Fruit fly (Drosophila melanogaster): ENCODE measurements around the gene CG11369.

The CG11369 gene

dm6 chrX:7562622-7563021, 11.5 kb upstream of the CG11369 start:
- TF ChIP-seq CG30020 (tag; optimal IDR thresholded peaks at IDR 0.05) (no peak), sens (GFP tag) (peak; percentile 44), CG14014 (GFP tag; IDR thresholded peaks at IDR 0.05) (no peak), cwo (GFP tag; optimal IDR thresholded peaks at IDR 0.05) (no peak), Xrp1 (GFP tag; IDR thresholded peaks at IDR 0.05) (peak; percentile 12; the same call in 1 of the 2 replicates), CG17328 (GFP tag; IDR thresholded peaks at IDR 0.05) (0 out of 2 replicates have a peak, but pooled peaks have one; percentile 26), seq (GFP tag; IDR thresholded peaks at IDR 0.05) (no peak), Oaz (GFP tag; IDR thresholded peaks at IDR 0.05) (no peak)

dm6 chrX:7568320-7568719, 5.8 kb upstream of the CG11369 start:
- peak; percentile 58 for TF ChIP-seq sqz (GFP tag; optimal IDR thresholded peaks at IDR 0.05)
- TF ChIP-seq Deaf1 (tag; optimal IDR thresholded peaks at IDR 0.05) = peak; percentile 42
- TF ChIP-seq chinmo (GFP tag; IDR thresholded peaks at IDR 0.05; ENCODE audit: partially characterized antibody) = no peak
- no peak for TF ChIP-seq Dref (GFP tag; IDR thresholded peaks at IDR 0.05)
- TF ChIP-seq CG31441 (GFP tag; IDR thresholded peaks at IDR 0.05) = no peak
- peak; percentile 31 for TF ChIP-seq Abd-B (GFP tag; optimal IDR thresholded peaks at IDR 0.05)
- TF ChIP-seq sens (GFP tag) = peak; percentile 63
- TF ChIP-seq CG13894 (tag; optimal IDR thresholded peaks at IDR 0.05) = peak; percentile 13
- TF ChIP-seq Nf-YB (GFP tag; optimal IDR thresholded peaks at IDR 0.05) = peak; percentile 91
- peak; percentile 85 for TF ChIP-seq Nf-YC (tag; optimal IDR thresholded peaks at IDR 0.05)
- peak; percentile 53; the same call in 1 of the 2 replicates for TF ChIP-seq CG4360 (GFP tag; IDR thresholded peaks at IDR 0.05)

DNA sequence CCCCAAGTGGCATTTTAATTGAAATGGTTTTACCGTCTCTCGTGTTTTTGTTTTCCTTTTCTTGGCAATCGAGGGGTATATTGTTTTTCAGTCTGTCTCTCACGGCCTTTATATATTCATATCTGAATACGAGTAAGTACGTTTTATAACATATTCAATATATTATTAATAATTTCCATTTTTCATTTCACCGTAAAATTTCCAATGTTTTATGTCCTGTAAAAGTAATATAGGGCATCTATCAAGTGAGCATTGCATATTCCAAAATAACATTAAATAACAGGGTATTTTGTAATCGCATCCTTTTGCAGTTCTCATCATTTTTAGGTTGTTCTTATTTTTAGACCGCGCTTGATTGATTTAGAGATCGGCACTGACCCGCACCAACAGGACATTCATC, 4.4 kb upstream of the CG11369 start:
- TF ChIP-seq zfh1 (GFP tag; IDR thresholded peaks at IDR 0.05) = 0 out of 3 replicates have a peak, but pooled peaks have one; percentile 19
- no peak for TF ChIP-seq mld (GFP tag; IDR thresholded peaks at IDR 0.05; ENCODE audit: partially characterized antibody)
- no peak for TF ChIP-seq Asciz (GFP tag; optimal IDR thresholded peaks at IDR 0.05)
- TF ChIP-seq CG7987 (GFP tag; optimal IDR thresholded peaks at IDR 0.05) = no peak
- no peak for TF ChIP-seq pan (optimal IDR thresholded peaks at IDR 0.05)
- peak in 1 of 2 experiments; percentile 52 for TF ChIP-seq pan (GFP tag; optimal IDR thresholded peaks at IDR 0.05 in 1 of 2, IDR thresholded peaks at IDR 0.05 in 1 of 2)
- no peak for TF ChIP-seq CG13296 (GFP tag; optimal IDR thresholded peaks at IDR 0.05)
- TF ChIP-seq Max (GFP tag; optimal IDR thresholded peaks at IDR 0.05) = no peak
- no peak for TF ChIP-seq CG6813 (GFP tag; optimal IDR thresholded peaks at IDR 0.05)
- TF ChIP-seq CG9609 (GFP tag; optimal IDR thresholded peaks at IDR 0.05) = no peak
- no peak for TF ChIP-seq CG3163 (GFP tag; optimal IDR thresholded peaks at IDR 0.05)
- no peak for TF ChIP-seq Dbx (GFP tag; IDR thresholded peaks at IDR 0.05)
- no peak for TF ChIP-seq CG15514 (GFP tag; optimal IDR thresholded peaks at IDR 0.05)
- no peak for TF ChIP-seq Oli (tag; optimal IDR thresholded peaks at IDR 0.05)
- peak; percentile 11 for TF ChIP-seq D19A (tag; optimal IDR thresholded peaks at IDR 0.05)
- no peak for TF ChIP-seq CHES-1-like (GFP tag; optimal IDR thresholded peaks at IDR 0.05)
- peak; percentile 46 for TF ChIP-seq CG2712 (tag; optimal IDR thresholded peaks at IDR 0.05)
- no peak for TF ChIP-seq sc (optimal IDR thresholded peaks at IDR 0.05)
- no peak for TF ChIP-seq sc (GFP tag; optimal IDR thresholded peaks at IDR 0.05)
- TF ChIP-seq CG9727 (GFP tag; optimal IDR thresholded peaks at IDR 0.05) = peak; percentile 13
- TF ChIP-seq CG10543 (GFP tag; optimal IDR thresholded peaks at IDR 0.05) = no peak
- no peak for TF ChIP-seq Deaf1 (tag; optimal IDR thresholded peaks at IDR 0.05)
- TF ChIP-seq jigr1 (GFP tag; IDR thresholded peaks at IDR 0.05) = no peak
- no peak for TF ChIP-seq CG43689 (GFP tag; IDR thresholded peaks at IDR 0.05)
- no peak for TF ChIP-seq al (GFP tag; IDR thresholded peaks at IDR 0.05)
- no peak for TF ChIP-seq pros (GFP tag; optimal IDR thresholded peaks at IDR 0.05)
- TF ChIP-seq Awh (GFP tag; IDR thresholded peaks at IDR 0.05) = no peak
- no peak for TF ChIP-seq CG1529 (GFP tag; optimal IDR thresholded peaks at IDR 0.05)
- TF ChIP-seq B-H1 (GFP tag; IDR thresholded peaks at IDR 0.05) = no peak
- no peak for TF ChIP-seq NK7.1 (GFP tag; optimal IDR thresholded peaks at IDR 0.05)
- peak in 1 of 3 experiments; percentile 19 for TF ChIP-seq lola (GFP tag; optimal IDR thresholded peaks at IDR 0.05)
- no peak for TF ChIP-seq nau (GFP tag; optimal IDR thresholded peaks at IDR 0.05)
